Worm (Caenorhabditis elegans) whole organism, young adult: ENCODE measurements around the gene F44F4.3.

Experiments
- B0019.2 ChIP-seq: fragments of 200-800 bp; sonication (Bioruptor generic); conservative IDR thresholded peaks from 2 replicates; pipeline ENCODE4 v1.3.6; 2022; ENCODE audit warnings: missing genetic modification reagents, missing genetic modification characterization, missing compliant biosample characterization
- F23B12.7 ChIP-seq: sonication (generic microtip); optimal IDR thresholded peaks from 2 replicates; lab custom pipeline; 2017; ENCODE audit warnings: missing genetic modification characterization, mild to moderate bottlenecking, missing compliant biosample characterization, antibody characterized with exemption, moderate library complexity; ENCODE audit not compliant: insufficient read depth
- F39B2.1 ChIP-seq: fragments of 200-800 bp; sonication (Bioruptor generic); IDR thresholded peaks from 2 replicates; pipeline ENCODE4 v1.3.6; 2022; ENCODE audit warnings: missing genetic modification reagents, missing genetic modification characterization, missing compliant biosample characterization
- F49E8.2 ChIP-seq: sonication (generic microtip); optimal IDR thresholded peaks from 3 replicates; lab custom pipeline; 2017; ENCODE audit warnings: missing genetic modification characterization, mild to moderate bottlenecking, missing compliant biosample characterization, antibody characterized with exemption, moderate library complexity; ENCODE audit not compliant: insufficient read depth
- F52B5.7 ChIP-seq: sonication (generic microtip); optimal IDR thresholded peaks from 2 replicates; lab custom pipeline; 2016; ENCODE audit warnings: mild to moderate bottlenecking, missing genetic modification characterization, missing compliant biosample characterization
- F57C9.4 ChIP-seq: sonication (generic microtip); optimal IDR thresholded peaks from 2 replicates; lab custom pipeline; 2017; ENCODE audit warnings: mild to moderate bottlenecking, missing genetic modification characterization, missing compliant biosample characterization
- K11D2.4 ChIP-seq: fragments of 200-800 bp; sonication (Bioruptor generic); IDR thresholded peaks from 2 replicates; pipeline ENCODE4 v1.3.6; 2022; ENCODE audit warnings: missing genetic modification reagents, missing genetic modification characterization, missing compliant biosample characterization
- akir-1 ChIP-seq: fragments of 200-800 bp; sonication (Bioruptor generic); optimal IDR thresholded peaks from 2 replicates; lab custom pipeline; 2018; ENCODE audit warnings: mild to moderate bottlenecking, missing genetic modification characterization, moderate library complexity, missing compliant biosample characterization
- aptf-2 ChIP-seq: fragments of 200-800 bp; sonication (Bioruptor generic); conservative IDR thresholded peaks from 2 replicates; pipeline ENCODE4 v1.3.6; 2022; ENCODE audit warnings: missing genetic modification reagents, missing genetic modification characterization, missing compliant biosample characterization
- athp-1 ChIP-seq: sonication (generic microtip); optimal IDR thresholded peaks from 2 replicates; lab custom pipeline; 2017; ENCODE audit warnings: mild to moderate bottlenecking, missing genetic modification characterization, missing compliant biosample characterization
- ccch-3 ChIP-seq: fragments of 200-800 bp; sonication (Bioruptor generic); optimal IDR thresholded peaks from 2 replicates; lab custom pipeline; 2018; ENCODE audit warnings: mild to moderate bottlenecking, missing genetic modification characterization, missing compliant biosample characterization
- cebp-1 ChIP-seq, 2 experiments: fragments of 200-800 bp in 1 of 2; sonication (Bioruptor generic) in 1 of 2; sonication (generic microtip) in 1 of 2; IDR thresholded peaks in 1 of 2; optimal IDR thresholded peaks in 1 of 2; 2 replicates each; pipeline versions ENCODE4 v1.3.6 to Lab custom; 2017 to 2022; ENCODE audit warnings: missing compliant biosample characterization in 2 of 2, missing genetic modification characterization in 2 of 2, mild to moderate bottlenecking in 1 of 2, missing genetic modification reagents in 1 of 2, moderate library complexity in 1 of 2
- ceh-58 ChIP-seq: fragments of 200-800 bp; sonication (Bioruptor generic); IDR thresholded peaks from 2 replicates; pipeline ENCODE4 v1.3.6; 2022; ENCODE audit warnings: missing genetic modification characterization, missing compliant biosample characterization
- ceh-79 ChIP-seq: sonication (generic microtip); optimal IDR thresholded peaks from 2 replicates; lab custom pipeline; 2017; ENCODE audit warnings: mild to moderate bottlenecking, missing genetic modification characterization, missing compliant biosample characterization
- ceh-91 ChIP-seq: fragments of 200-800 bp; sonication (Bioruptor generic); IDR thresholded peaks from 2 replicates; pipeline ENCODE4 v1.3.6; 2022; ENCODE audit warnings: missing genetic modification reagents, missing genetic modification characterization, missing compliant biosample characterization
- efl-1 ChIP-seq: fragments of 150-350 bp; optimal IDR thresholded peaks from 2 replicates; lab custom pipeline; 2014; ENCODE audit warnings: missing biosample characterization, missing genetic modification reagents, missing genetic modification characterization
- egrh-3 ChIP-seq: fragments of 200-800 bp; sonication (Bioruptor generic); IDR thresholded peaks from 2 replicates; pipeline ENCODE4 v1.3.6; 2022; ENCODE audit warnings: missing genetic modification reagents, missing genetic modification characterization, missing compliant biosample characterization
- ekl-4 ChIP-seq: fragments of 200-800 bp; sonication (Bioruptor generic); IDR thresholded peaks from 2 replicates; pipeline ENCODE4 v1.3.6; 2022; ENCODE audit warnings: missing genetic modification reagents, missing genetic modification characterization, missing compliant biosample characterization
- fkh-3 ChIP-seq: sonication (generic microtip); optimal IDR thresholded peaks from 2 replicates; lab custom pipeline; 2016; ENCODE audit warnings: mild to moderate bottlenecking, missing genetic modification characterization, missing compliant biosample characterization
- hlh-26 ChIP-seq: fragments of 200-800 bp; sonication (Bioruptor generic); conservative IDR thresholded peaks from 2 replicates; pipeline ENCODE4 v1.3.6; 2022; ENCODE audit warnings: missing genetic modification reagents, missing genetic modification characterization, missing compliant biosample characterization
- hmg-20 ChIP-seq: fragments of 200-800 bp; sonication (Bioruptor generic); IDR thresholded peaks from 2 replicates; pipeline ENCODE4 v1.3.6; 2022; ENCODE audit warnings: missing genetic modification reagents, missing genetic modification characterization, missing compliant biosample characterization
- hrde-1 ChIP-seq: sonication (generic microtip); optimal IDR thresholded peaks from 2 replicates; lab custom pipeline; 2016; ENCODE audit warnings: missing genetic modification characterization, mild to moderate bottlenecking, missing compliant biosample characterization, moderate library complexity, missing genotype, missing genetic modification reagents, borderline replicate concordance
- hsf-1 ChIP-seq: fragments of 200-800 bp; sonication (Bioruptor generic); IDR thresholded peaks from 2 replicates; pipeline ENCODE4 v1.3.6; 2022; ENCODE audit warnings: missing genetic modification reagents, missing genetic modification characterization, missing compliant biosample characterization
- let-607 ChIP-seq, 2 experiments: fragments of 200-800 bp in 1 of 2; sonication (Bioruptor generic) in 1 of 2; sonication (generic microtip) in 1 of 2; optimal IDR thresholded peaks; 2 replicates each; lab custom pipeline; 2016 to 2018; ENCODE audit warnings: mild to moderate bottlenecking in 2 of 2, missing compliant biosample characterization in 2 of 2, missing genetic modification characterization in 2 of 2, moderate library complexity in 2 of 2, missing genotype in 1 of 2
- lin-35 ChIP-seq, 3 experiments: fragments of 150-350 bp in 2 of 3; sonication (generic microtip) in 1 of 3; optimal IDR thresholded peaks; 2 replicates each; lab custom pipeline; 2014 to 2018; ENCODE audit warnings: missing biosample characterization in 3 of 3, missing genetic modification characterization in 3 of 3, missing genetic modification reagents in 3 of 3
- lin-54 ChIP-seq: fragments of 200-800 bp; sonication (Bioruptor generic); optimal IDR thresholded peaks from 2 replicates; lab custom pipeline; 2018; ENCODE audit warnings: mild to moderate bottlenecking, missing genetic modification characterization, missing compliant biosample characterization
- lsl-1 ChIP-seq: fragments of 200-800 bp; sonication (Bioruptor generic); optimal IDR thresholded peaks from 2 replicates; lab custom pipeline; 2018; ENCODE audit warnings: mild to moderate bottlenecking, missing genetic modification characterization, moderate library complexity, missing compliant biosample characterization
- madf-6 ChIP-seq: fragments of 200-800 bp; sonication (Bioruptor generic); IDR thresholded peaks from 2 replicates; pipeline ENCODE4 v1.3.6; 2022; ENCODE audit warnings: missing genetic modification reagents, missing genetic modification characterization, missing compliant biosample characterization
- mcd-1 ChIP-seq: fragments of 200-800 bp; sonication (Bioruptor generic); IDR thresholded peaks from 2 replicates; pipeline ENCODE4 v1.3.6; 2022; ENCODE audit warnings: missing genetic modification reagents, missing genetic modification characterization, missing compliant biosample characterization
- mel-28 ChIP-seq: sonication (generic microtip); optimal IDR thresholded peaks from 2 replicates; lab custom pipeline; 2016; ENCODE audit warnings: borderline replicate concordance, mild to moderate bottlenecking, missing genetic modification characterization, missing compliant biosample characterization
- mes-4 ChIP-seq: sonication (generic microtip); optimal IDR thresholded peaks from 2 replicates; lab custom pipeline; 2016; ENCODE audit warnings: missing genotype, missing genetic modification characterization, missing compliant biosample characterization
- mxl-1 ChIP-seq: sonication (generic microtip); optimal IDR thresholded peaks from 2 replicates; lab custom pipeline; 2016; ENCODE audit warnings: missing genetic modification characterization, missing compliant biosample characterization
- nfya-1 ChIP-seq: sonication (generic microtip); optimal IDR thresholded peaks from 2 replicates; lab custom pipeline; 2017; ENCODE audit warnings: antibody characterized with exemption, missing compliant biosample characterization, missing genetic modification characterization, borderline replicate concordance; ENCODE audit not compliant: insufficient read depth
- nhr-120 ChIP-seq: fragments of 200-800 bp; sonication (Bioruptor generic); IDR thresholded peaks from 2 replicates; pipeline ENCODE4 v1.3.6; 2022; ENCODE audit warnings: missing genetic modification characterization, missing compliant biosample characterization
- nhr-80 ChIP-seq: sonication (generic microtip); optimal IDR thresholded peaks from 2 replicates; lab custom pipeline; 2016; ENCODE audit warnings: missing genetic modification characterization, missing compliant biosample characterization
- pbrm-1 ChIP-seq: fragments of 200-800 bp; sonication (Bioruptor generic); IDR thresholded peaks from 2 replicates; pipeline ENCODE4 v1.3.6; 2022; ENCODE audit warnings: missing genetic modification reagents, missing genetic modification characterization, missing compliant biosample characterization
- rec-8 ChIP-seq, 2 experiments: sonication (generic microtip); optimal IDR thresholded peaks; 2 replicates each; lab custom pipeline; 2016; ENCODE audit warnings: mild to moderate bottlenecking in 2 of 2, missing genetic modification characterization in 2 of 2, missing genetic modification reagents in 2 of 2, missing genotype in 2 of 2, missing biosample characterization in 1 of 2, missing compliant biosample characterization in 1 of 2, moderate library complexity in 1 of 2
- rpc-1 ChIP-seq, 2 experiments: fragments of 150-350 bp in 1 of 2; sonication (generic microtip) in 1 of 2; optimal IDR thresholded peaks; 2 replicates each; lab custom pipeline; 2014 to 2018; ENCODE audit warnings: missing biosample characterization in 1 of 2, missing genetic modification characterization in 1 of 2, missing genetic modification reagents in 1 of 2, missing genotype in 1 of 2
- sea-2 ChIP-seq: fragments of 200-800 bp; sonication (Bioruptor generic); IDR thresholded peaks from 2 replicates; pipeline ENCODE4 v1.3.6; 2022; ENCODE audit warnings: missing genetic modification characterization, missing compliant biosample characterization
- snpc-1.1 ChIP-seq: sonication (generic microtip); optimal IDR thresholded peaks from 2 replicates; lab custom pipeline; 2017; ENCODE audit warnings: missing genetic modification characterization, mild to moderate bottlenecking, missing compliant biosample characterization, antibody characterized with exemption, moderate library complexity, missing genotype, missing genetic modification reagents; ENCODE audit not compliant: insufficient read depth
- snpc-1.3 ChIP-seq: sonication (generic microtip); optimal IDR thresholded peaks from 2 replicates; lab custom pipeline; 2017; ENCODE audit warnings: missing genetic modification characterization, mild to moderate bottlenecking, missing compliant biosample characterization, antibody characterized with exemption, moderate library complexity, missing genotype, missing genetic modification reagents; ENCODE audit not compliant: insufficient read depth
- snpc-3.4 ChIP-seq: sonication (generic microtip); optimal IDR thresholded peaks from 2 replicates; lab custom pipeline; 2017; ENCODE audit warnings: missing genetic modification characterization, mild to moderate bottlenecking, missing compliant biosample characterization, antibody characterized with exemption, moderate library complexity, missing genotype, missing genetic modification reagents
- somi-1 ChIP-seq: fragments of 200-800 bp; sonication (Bioruptor generic); optimal IDR thresholded peaks from 2 replicates; lab custom pipeline; 2018; ENCODE audit warnings: mild to moderate bottlenecking, missing genetic modification characterization, missing compliant biosample characterization
- ztf-25 ChIP-seq: fragments of 200-800 bp; sonication (Bioruptor generic); IDR thresholded peaks from 2 replicates; pipeline ENCODE4 v1.3.6; 2022; ENCODE audit warnings: missing genetic modification reagents, missing genetic modification characterization, missing compliant biosample characterization
- ztf-3 ChIP-seq: fragments of 200-800 bp; sonication (Bioruptor generic); optimal IDR thresholded peaks from 2 replicates; lab custom pipeline; 2018; ENCODE audit warnings: mild to moderate bottlenecking, missing genetic modification characterization, missing compliant biosample characterization

The F44F4.3 gene

ce11 chrII:10840067-10840466, 45.7 kb downstream of the F44F4.3 start (continued):
- no peak for TF ChIP-seq hlh-26 (GFP tag; lab: Robert Waterston, UW)
- TF ChIP-seq K11D2.4, result peak; percentile 64; the same call in 1 of the 2 replicates
- peak; percentile 37; the same call in 1 of the 2 replicates for TF ChIP-seq cebp-1 (GFP tag; IDR thresholded peaks at IDR 0.05; lab: Robert Waterston, UW)
- TF ChIP-seq cebp-1 (tag; optimal IDR thresholded peaks at IDR 0.05; lab: Kevin White, UChicago), result peak; percentile 76
- TF ChIP-seq mes-4, result peak; percentile 82
- peak; percentile 81 for TF ChIP-seq lin-54 (GFP tag; lab: Kevin White, UChicago)
- TF ChIP-seq hmg-20 (GFP tag; lab: Robert Waterston, UW), result peak; percentile 70; the same call in 1 of the 2 replicates
- TF ChIP-seq hrde-1, result peak; percentile 81
- TF ChIP-seq F52B5.7 (tag; lab: Kevin White, UChicago), result peak; percentile 80
- TF ChIP-seq F39B2.1 (GFP tag; lab: Robert Waterston, UW), result no peak
- TF ChIP-seq sea-2 (GFP tag; lab: Robert Waterston, UW), result no peak
- peak; percentile 86 for TF ChIP-seq snpc-1.3 (tag; lab: Kevin White, UChicago)
- no peak for TF ChIP-seq ccch-3 (GFP tag; lab: Kevin White, UChicago)
- TF ChIP-seq madf-6 (GFP tag; lab: Robert Waterston, UW), result peak; percentile 64
- peak; percentile 65 for TF ChIP-seq akir-1 (GFP tag; lab: Kevin White, UChicago)
- TF ChIP-seq somi-1 (GFP tag; lab: Kevin White, UChicago), result peak; percentile 63
- TF ChIP-seq F57C9.4 (tag; lab: Kevin White, UChicago), result no peak
- no peak for TF ChIP-seq ceh-91
- peak; percentile 30 for TF ChIP-seq efl-1 (GFP tag; lab: Kevin White, UChicago)
- peak; percentile 52 for TF ChIP-seq snpc-1.1 (tag; lab: Kevin White, UChicago)
- peak; percentile 83 for TF ChIP-seq ekl-4 (GFP tag; lab: Robert Waterston, UW)
- peak in 1 of 3 experiments; percentile 74 for TF ChIP-seq lin-35 (GFP tag; optimal IDR thresholded peaks at IDR 0.05; lab: Kevin White, UChicago)
- peak; percentile 47 for TF ChIP-seq nhr-80
- TF ChIP-seq let-607 (tag; optimal IDR thresholded peaks at IDR 0.05; lab: Kevin White, UChicago), result peak; percentile 13 to 61
- peak; percentile 82 for TF ChIP-seq F23B12.7 (tag; lab: Kevin White, UChicago)
- peak; percentile 80; the same call in 1 of the 2 replicates for TF ChIP-seq ztf-25 (GFP tag; lab: Robert Waterston, UW)
- peak; percentile 18 for TF ChIP-seq ztf-3 (GFP tag; lab: Kevin White, UChicago)
- TF ChIP-seq rec-8 (tag; optimal IDR thresholded peaks at IDR 0.05; lab: Kevin White, UChicago), result peak; percentile 76 to 94
- TF ChIP-seq rpc-1 (optimal IDR thresholded peaks at IDR 0.05; lab: Kevin White, UChicago), result peak; percentile 87
- TF ChIP-seq rpc-1 (tag; optimal IDR thresholded peaks at IDR 0.05; lab: Kevin White, UChicago), result peak; percentile 87
- TF ChIP-seq pbrm-1 (GFP tag; lab: Robert Waterston, UW), result peak; percentile 49; the same call in 1 of the 2 replicates
- TF ChIP-seq mel-28 (tag; lab: Kevin White, UChicago), result peak; percentile 61
- 0 out of 2 replicates have a peak, but pooled peaks have one; percentile 19 for TF ChIP-seq B0019.2 (GFP tag; lab: Robert Waterston, UW)
- TF ChIP-seq athp-1 (tag; lab: Kevin White, UChicago), result peak; percentile 92
- peak; percentile 75 for TF ChIP-seq fkh-3
- peak; percentile 34 for TF ChIP-seq F49E8.2 (tag; lab: Kevin White, UChicago)
- TF ChIP-seq mcd-1 (GFP tag; lab: Robert Waterston, UW), result peak; percentile 80
- TF ChIP-seq lsl-1 (GFP tag; lab: Kevin White, UChicago), result peak; percentile 67
- peak; percentile 82 for TF ChIP-seq mxl-1 (tag; lab: Kevin White, UChicago)
- no peak for TF ChIP-seq ceh-58 (GFP tag; lab: Robert Waterston, UW)
- TF ChIP-seq ceh-79 (tag; lab: Kevin White, UChicago), result peak; percentile 84
- peak; percentile 71; the same call in 1 of the 2 replicates for TF ChIP-seq nhr-120 (GFP tag; lab: Robert Waterston, UW)
- TF ChIP-seq egrh-3, result no peak
- TF ChIP-seq snpc-3.4 (tag; lab: Kevin White, UChicago), result peak; percentile 75
- TF ChIP-seq aptf-2 (GFP tag; lab: Robert Waterston, UW), result no peak
- no peak for TF ChIP-seq nfya-1
- TF ChIP-seq hsf-1, result 0 out of 2 replicates have a peak, but pooled peaks have one; percentile 25
